Fruit fly (Drosophila melanogaster): ENCODE results near the gene CG12479.

- TF ChIP-seq CG8478 (optimal IDR thresholded peaks at IDR 0.05) (no peak), CTCF (optimal IDR thresholded peaks at IDR 0.05) (no peak)
These were observed 40.1 kb upstream of the CG12479 start, which contains the start of gene CG13403 for dm6 chrX:14191918-14192317.
